Worm (Caenorhabditis elegans) whole organism, L2 larva: ENCODE data around the gene C04E7.3.
A peak's percentile ranks its signal among the peaks of the same experiment; 100 is the strongest.

Experiments used
- lin-13 ChIP-seq: fragments of 150-350 bp; optimal IDR thresholded peaks from 2 replicates; lab custom pipeline; 2014; ENCODE audit warnings: missing biosample characterization, missing genetic modification reagents, missing genetic modification characterization
- mdl-1 ChIP-seq, 2 experiments: fragments of 150-350 bp in 1 of 2; sonication (generic microtip) in 1 of 2; optimal IDR thresholded peaks; 2 replicates each; lab custom pipeline; 2017; ENCODE audit warnings: missing biosample characterization in 2 of 2, missing genetic modification characterization in 2 of 2
- nhr-11 ChIP-seq: fragments of 150-350 bp; optimal IDR thresholded peaks from 2 replicates; lab custom pipeline; 2014; ENCODE audit warnings: missing biosample characterization, missing genetic modification characterization
- unc-62 ChIP-seq: fragments of 150-350 bp; optimal IDR thresholded peaks from 2 replicates; lab custom pipeline; 2014; ENCODE audit warnings: missing biosample characterization, missing genetic modification reagents, missing genetic modification characterization
- ztf-11 ChIP-seq: sonication (generic microtip); optimal IDR thresholded peaks from 2 replicates; lab custom pipeline; 2017; ENCODE audit warnings: missing biosample characterization, missing genetic modification characterization

DNA sequence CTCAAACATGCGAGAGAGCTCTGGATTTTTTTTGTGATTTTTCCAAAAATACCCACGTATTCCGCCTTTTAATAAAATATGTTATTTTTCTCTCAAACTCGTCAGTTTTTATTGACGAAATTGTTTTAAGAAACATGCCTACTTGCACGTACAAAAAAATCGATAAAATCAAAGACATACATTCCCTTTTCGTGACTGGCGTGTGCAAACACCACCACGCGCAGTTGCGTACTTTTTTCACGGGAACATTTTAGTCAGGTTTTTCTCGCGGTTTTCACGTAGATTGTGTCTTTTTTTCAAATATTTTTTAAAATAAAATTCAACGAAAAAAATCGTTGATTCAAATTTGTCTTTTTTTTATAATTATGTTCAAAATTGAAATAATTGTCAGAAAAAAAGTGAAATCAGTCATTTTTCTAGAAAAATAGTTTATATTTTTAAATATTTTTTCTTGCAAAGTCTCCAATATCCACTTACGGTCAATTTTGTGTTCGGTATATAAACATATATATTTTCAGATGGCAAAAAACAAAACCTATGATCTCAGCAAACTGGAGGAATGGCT lies 21.3 kb downstream of the C04E7.3 start, which contains the start of gene M02E1.1:
- TF ChIP-seq ztf-11 (tag; lab: Kevin White, UChicago) (no peak), nhr-11 (tag; lab: Kevin White, UChicago) (no peak), mdl-1 (tag; optimal IDR thresholded peaks at IDR 0.05; lab: Kevin White, UChicago) (no peak), lin-13 (GFP tag; lab: Kevin White, UChicago) (peak; percentile 8), unc-62 (GFP tag; lab: Kevin White, UChicago) (no peak)
